Worm (Caenorhabditis elegans) whole organism, L4 larva: ENCODE data around the gene Y55F3BR.6.

Source experiments
- ceh-28 ChIP-seq: fragments of 150-350 bp; optimal IDR thresholded peaks from 2 replicates; lab custom pipeline; 2014; ENCODE audit warnings: missing biosample characterization, missing genetic modification reagents, missing genetic modification characterization
- dve-1 ChIP-seq: sonication (generic microtip); optimal IDR thresholded peaks from 2 replicates; lab custom pipeline; 2017; ENCODE audit warnings: antibody characterized with exemption, mild to moderate bottlenecking, missing genetic modification characterization, missing compliant biosample characterization; ENCODE audit not compliant: insufficient read depth
- madf-5 ChIP-seq, 2 experiments: fragments of 200-800 bp; sonication (Bioruptor generic); IDR thresholded peaks; 2 replicates each; pipeline ENCODE4 v1.3.6; 2022; ENCODE audit warnings: missing compliant biosample characterization in 2 of 2, missing genetic modification characterization in 2 of 2
- nhr-6 ChIP-seq: fragments of 150-350 bp; optimal IDR thresholded peaks from 2 replicates; lab custom pipeline; 2014; ENCODE audit warnings: missing biosample characterization, missing genetic modification characterization
- unc-62 ChIP-seq, 3 experiments: fragments of 150-350 bp in 1 of 3; sonication (generic microtip); optimal IDR thresholded peaks in 2 of 3; peaks in 1 of 3; 1 replicate in 1 of 3; 2 replicates in 2 of 3; lab custom pipeline; 2014 to 2017; ENCODE audit warnings: missing biosample characterization in 3 of 3, missing genetic modification characterization in 3 of 3, missing genetic modification reagents in 3 of 3, missing genotype in 1 of 3

- TF ChIP-seq nhr-6 (no peak), ceh-28 (tag; lab: Kevin White, UChicago) (no peak), madf-5 (GFP tag; IDR thresholded peaks at IDR 0.05; lab: Robert Waterston, UW) (no peak), unc-62 (GFP tag; optimal IDR thresholded peaks at IDR 0.05 in 1 of 2; lab: Kevin White, UChicago) (no peak), unc-62 (tag; optimal IDR thresholded peaks at IDR 0.05; lab: Kevin White, UChicago) (no peak), dve-1 (tag; lab: Kevin White, UChicago) (peak; percentile 40)
These were observed 13.6 kb upstream of the Y55F3BR.6 start for ce11 chrIV:855483-855882.
